Fruit fly (Drosophila melanogaster) whole organism, embryonic: Measurements from ENCODE around the gene Bace.
A peak's percentile ranks its signal among the peaks of the same experiment; 100 is the strongest.

Experiments
- Atf3 ChIP-seq: fragments of 200-800 bp; sonication (Bioruptor generic); optimal IDR thresholded peaks from 3 replicates; lab custom pipeline; 2016; ENCODE audit warnings: missing biosample characterization, missing genetic modification characterization
- B-H2 ChIP-seq: fragments of 200-800 bp; sonication (Bioruptor generic); optimal IDR thresholded peaks from 2 replicates; lab custom pipeline; 2018; ENCODE audit warnings: missing biosample characterization, mild to moderate bottlenecking, missing genetic modification characterization
- CG10366 ChIP-seq: fragments of 200-800 bp; sonication (Bioruptor generic); IDR thresholded peaks from 2 replicates; pipeline ENCODE4 v1.3.6; 2022; ENCODE audit warnings: missing biosample characterization, missing genetic modification characterization
- CG11247 ChIP-seq: fragments of 200-800 bp; sonication (Bioruptor generic); IDR thresholded peaks from 2 replicates; pipeline ENCODE4 v1.3.6; 2022; ENCODE audit warnings: missing biosample characterization, missing genetic modification characterization
- CG11695 ChIP-seq: fragments of 200-800 bp; sonication (Bioruptor generic); IDR thresholded peaks from 3 replicates; pipeline ENCODE4 v1.3.6; 2022; ENCODE audit warnings: missing biosample characterization, missing genetic modification characterization
- CG11723 ChIP-seq: fragments of 200-800 bp; sonication (Bioruptor generic); optimal IDR thresholded peaks from 2 replicates; lab custom pipeline; 2017; ENCODE audit warnings: missing biosample characterization, mild to moderate bottlenecking, missing genetic modification characterization
- CG12071 ChIP-seq: fragments of 200-800 bp; sonication (Bioruptor generic); optimal IDR thresholded peaks from 3 replicates; lab custom pipeline; 2018; ENCODE audit warnings: missing biosample characterization, mild to moderate bottlenecking, missing genetic modification characterization
- CG13296 ChIP-seq: fragments of 200-800 bp; sonication (Bioruptor generic); optimal IDR thresholded peaks from 3 replicates; lab custom pipeline; 2018; ENCODE audit warnings: missing biosample characterization, mild to moderate bottlenecking, missing genetic modification characterization
- CG14050 ChIP-seq: fragments of 200-800 bp; sonication (Bioruptor generic); IDR thresholded peaks from 3 replicates; pipeline ENCODE4 v1.3.6; 2022; ENCODE audit warnings: missing biosample characterization, missing genetic modification characterization
- CG1602 ChIP-seq: fragments of 200-800 bp; sonication (Bioruptor generic); optimal IDR thresholded peaks from 3 replicates; lab custom pipeline; 2016; ENCODE audit warnings: missing biosample characterization, missing genetic modification characterization
- CG16813 ChIP-seq: fragments of 200-800 bp; sonication (Bioruptor generic); IDR thresholded peaks from 3 replicates; pipeline ENCODE4 v1.3.6; 2022; ENCODE audit warnings: missing biosample characterization, missing genetic modification characterization; ENCODE audit not compliant: partially characterized antibody
- CG17361 ChIP-seq: fragments of 200-800 bp; sonication (Bioruptor generic); IDR thresholded peaks from 3 replicates; pipeline ENCODE4 v1.3.6; 2022; ENCODE audit warnings: missing biosample characterization, missing genetic modification characterization
- CG17612 ChIP-seq: fragments of 200-800 bp; sonication (Bioruptor generic); IDR thresholded peaks from 2 replicates; pipeline ENCODE4 v1.3.6; 2022; ENCODE audit warnings: missing biosample characterization, missing genetic modification characterization
- CG2678 ChIP-seq: fragments of 200-800 bp; sonication (Bioruptor generic); optimal IDR thresholded peaks from 3 replicates; lab custom pipeline; 2019; ENCODE audit warnings: missing biosample characterization, mild to moderate bottlenecking, missing genetic modification characterization, moderate library complexity
- CG2875 ChIP-seq: fragments of 200-800 bp; sonication (Bioruptor generic); optimal IDR thresholded peaks from 2 replicates; lab custom pipeline; 2017; ENCODE audit warnings: missing biosample characterization, mild to moderate bottlenecking, missing genetic modification characterization, missing genetic modification reagents
- CG30020 ChIP-seq: fragments of 200-800 bp; optimal IDR thresholded peaks from 2 replicates; lab custom pipeline; 2019; ENCODE audit warnings: missing biosample characterization, mild to moderate bottlenecking, missing genetic modification characterization, moderate library complexity
- CG31441 ChIP-seq: fragments of 200-800 bp; sonication (Bioruptor generic); IDR thresholded peaks from 2 replicates; pipeline ENCODE4 v1.3.6; 2022; ENCODE audit warnings: missing biosample characterization, missing genetic modification characterization
- CG32767 ChIP-seq: fragments of 200-800 bp; sonication (Bioruptor generic); IDR thresholded peaks from 2 replicates; pipeline ENCODE4 v1.3.6; 2022; ENCODE audit warnings: missing biosample characterization, missing genetic modification characterization
- CG3726 ChIP-seq: fragments of 200-800 bp; sonication (Bioruptor generic); IDR thresholded peaks from 3 replicates; pipeline ENCODE4, ENCODE4 v1.3.6; 2022; ENCODE audit warnings: missing biosample characterization, missing genetic modification characterization
- CG6854 ChIP-seq: fragments of 200-800 bp; sonication (Bioruptor generic); optimal IDR thresholded peaks from 3 replicates; lab custom pipeline; 2017; ENCODE audit warnings: missing biosample characterization, mild to moderate bottlenecking, missing genetic modification characterization
- CG7928 ChIP-seq: fragments of 200-800 bp; sonication (Bioruptor generic); optimal IDR thresholded peaks from 2 replicates; lab custom pipeline; 2017; ENCODE audit warnings: missing biosample characterization, mild to moderate bottlenecking, missing genetic modification characterization
- CG9932 ChIP-seq: fragments of 200-800 bp; sonication (Bioruptor generic); IDR thresholded peaks from 2 replicates; pipeline ENCODE4 v1.3.6; 2022; ENCODE audit warnings: missing biosample characterization, missing genetic modification characterization
- Dek ChIP-seq: fragments of 200-800 bp; sonication (Bioruptor generic); optimal IDR thresholded peaks from 3 replicates; lab custom pipeline; 2019; ENCODE audit warnings: missing biosample characterization, mild to moderate bottlenecking, missing genetic modification characterization, moderate library complexity
- Dp ChIP-seq: fragments of 200-800 bp; sonication (Bioruptor generic); optimal IDR thresholded peaks from 2 replicates; lab custom pipeline; 2018; ENCODE audit warnings: missing biosample characterization, mild to moderate bottlenecking, missing genetic modification characterization, moderate library complexity
- Drgx ChIP-seq: fragments of 200-800 bp; sonication (Bioruptor generic); IDR thresholded peaks from 2 replicates; pipeline ENCODE4 v1.3.6; 2022; ENCODE audit warnings: missing biosample characterization, missing genetic modification characterization
- Fer3 ChIP-seq: fragments of 200-800 bp; sonication (Bioruptor generic); optimal IDR thresholded peaks from 2 replicates; lab custom pipeline; 2018; ENCODE audit warnings: missing biosample characterization, mild to moderate bottlenecking, missing genetic modification characterization, moderate library complexity
- HLHmδ ChIP-seq: fragments of 200-800 bp; sonication (Bioruptor generic); optimal IDR thresholded peaks from 2 replicates; lab custom pipeline; 2018; ENCODE audit warnings: missing biosample characterization, mild to moderate bottlenecking, missing genetic modification characterization, moderate library complexity
- NC2β ChIP-seq: fragments of 200-800 bp; sonication (Bioruptor generic); optimal IDR thresholded peaks from 2 replicates; lab custom pipeline; 2016; ENCODE audit warnings: missing biosample characterization, missing genetic modification characterization
- Nf-YC ChIP-seq: fragments of 200-800 bp; optimal IDR thresholded peaks from 3 replicates; lab custom pipeline; 2019; ENCODE audit warnings: missing biosample characterization, mild to moderate bottlenecking, missing genetic modification characterization, moderate library complexity
- Optix ChIP-seq: fragments of 200-800 bp; sonication (Bioruptor generic); IDR thresholded peaks from 3 replicates; pipeline ENCODE4 v1.3.6; 2022; ENCODE audit warnings: missing biosample characterization, missing genetic modification characterization
- Sox100B ChIP-seq: fragments of 200-800 bp; sonication (Bioruptor generic); optimal IDR thresholded peaks from 3 replicates; lab custom pipeline; 2018; ENCODE audit warnings: missing biosample characterization, mild to moderate bottlenecking, missing genetic modification characterization
- YL-1 ChIP-seq: fragments of 200-800 bp; sonication (Bioruptor generic); optimal IDR thresholded peaks from 3 replicates; lab custom pipeline; 2017; ENCODE audit warnings: missing biosample characterization, mild to moderate bottlenecking, missing genetic modification characterization
- br ChIP-seq: fragments of >200 bp; optimal IDR thresholded peaks from 2 replicates; lab custom pipeline; 2017
- cas ChIP-seq: fragments of 200-800 bp; sonication (Bioruptor generic); IDR thresholded peaks from 2 replicates; pipeline ENCODE4 v1.3.6; 2022; ENCODE audit warnings: missing biosample characterization, missing genetic modification characterization
- crc ChIP-seq: fragments of 200-800 bp; sonication (Bioruptor generic); optimal IDR thresholded peaks from 2 replicates; lab custom pipeline; 2016; ENCODE audit warnings: missing biosample characterization, missing genetic modification characterization
- danr ChIP-seq: fragments of 200-800 bp; sonication (Bioruptor generic); IDR thresholded peaks from 2 replicates; pipeline ENCODE4 v1.3.6; 2022; ENCODE audit warnings: missing biosample characterization, missing genetic modification characterization
- ftz-f1 ChIP-seq: fragments of 200-800 bp; sonication (Bioruptor generic); optimal IDR thresholded peaks from 2 replicates; lab custom pipeline; 2016; ENCODE audit warnings: missing biosample characterization, missing genetic modification characterization
- lbe ChIP-seq: fragments of 200-800 bp; sonication (Bioruptor generic); optimal IDR thresholded peaks from 2 replicates; lab custom pipeline; 2016; ENCODE audit warnings: missing biosample characterization, mild to moderate bottlenecking, missing genetic modification characterization
- lmd ChIP-seq: fragments of 200-800 bp; sonication (Bioruptor generic); IDR thresholded peaks from 2 replicates; pipeline ENCODE4 v1.3.6; 2022; ENCODE audit warnings: missing biosample characterization, missing genetic modification characterization
- mam ChIP-seq: fragments of 200-800 bp; sonication (Bioruptor generic); optimal IDR thresholded peaks from 3 replicates; lab custom pipeline; 2016; ENCODE audit warnings: missing biosample characterization, missing genetic modification characterization
- nau ChIP-seq: fragments of 200-800 bp; sonication (Bioruptor generic); optimal IDR thresholded peaks from 3 replicates; lab custom pipeline; 2017; ENCODE audit warnings: missing biosample characterization, mild to moderate bottlenecking, missing genetic modification characterization, missing genetic modification reagents
- nom ChIP-seq: fragments of 200-800 bp; sonication (Bioruptor generic); optimal IDR thresholded peaks from 2 replicates; lab custom pipeline; 2017; ENCODE audit warnings: missing biosample characterization, missing genetic modification characterization, mild to moderate bottlenecking, moderate library complexity, missing genetic modification reagents
- rib ChIP-seq: fragments of 200-800 bp; sonication (Bioruptor generic); IDR thresholded peaks from 2 replicates; pipeline ENCODE4 v1.3.6; 2022; ENCODE audit warnings: missing biosample characterization, missing genetic modification characterization
- row ChIP-seq: fragments of 200-800 bp; sonication (Bioruptor generic); IDR thresholded peaks from 3 replicates; pipeline ENCODE4 v1.3.6; 2022; ENCODE audit warnings: missing biosample characterization, missing genetic modification characterization
- sens ChIP-seq: fragments of 200-800 bp; sonication (Bioruptor generic); peaks from one replicate; lab custom pipeline; 2016; ENCODE audit warnings: missing biosample characterization, missing genetic modification characterization
- so ChIP-seq: fragments of 200-800 bp; sonication (Bioruptor generic); IDR thresholded peaks from 3 replicates; pipeline ENCODE4 v1.3.6; 2022; ENCODE audit warnings: missing biosample characterization, missing genetic modification characterization
- sqz ChIP-seq: fragments of 200-800 bp; sonication (Bioruptor generic); optimal IDR thresholded peaks from 3 replicates; lab custom pipeline; 2018; ENCODE audit warnings: missing biosample characterization, mild to moderate bottlenecking, missing genetic modification characterization
- stwl ChIP-seq: fragments of 200-800 bp; sonication (Bioruptor generic); optimal IDR thresholded peaks from 3 replicates; lab custom pipeline; 2018; ENCODE audit warnings: missing biosample characterization, mild to moderate bottlenecking, missing genetic modification characterization, moderate library complexity
- unc-4 ChIP-seq: fragments of 200-800 bp; sonication (Bioruptor generic); IDR thresholded peaks from 2 replicates; pipeline ENCODE4 v1.3.6; 2022; ENCODE audit warnings: missing biosample characterization, missing genetic modification characterization; ENCODE audit not compliant: partially characterized antibody
- vvl ChIP-seq: fragments of 200-800 bp; sonication (Bioruptor generic); IDR thresholded peaks from 2 replicates; pipeline ENCODE4 v1.3.6; 2022; ENCODE audit warnings: missing biosample characterization, missing genetic modification characterization
- yki ChIP-seq: fragments of >200 bp; optimal IDR thresholded peaks from 3 replicates; lab custom pipeline; 2018
- zf30C ChIP-seq: fragments of 200-800 bp; sonication (Bioruptor generic); optimal IDR thresholded peaks from 3 replicates; lab custom pipeline; 2018; ENCODE audit warnings: missing biosample characterization, mild to moderate bottlenecking, missing genetic modification characterization

Gene Bace

dm6 chr2L:8514748-8515147, 18.6 kb upstream of the Bace start, which contains the start of the genes CG13097 and PIG-U (continued):
- TF ChIP-seq HLHmδ (GFP tag; lab: Kevin White, UChicago) (no peak), CG11695 (peak; percentile 69; the same call in 2 of the 3 replicates), lmd (GFP tag; lab: Robert Waterston, UW) (peak; percentile 72), CG11247 (GFP tag; lab: Robert Waterston, UW) (peak; percentile 77), Dp (GFP tag; lab: Kevin White, UChicago) (peak; percentile 59), nau (GFP tag; lab: Kevin White, UChicago) (no peak), CG12071 (GFP tag; lab: Kevin White, UChicago) (no peak), Drgx (GFP tag; lab: Robert Waterston, UW) (peak; percentile 68; the same call in 1 of the 2 replicates), CG30020 (tag; lab: Kevin White, UChicago) (peak; percentile 77), CG7928 (peak; percentile 50), rib (GFP tag; lab: Robert Waterston, UW) (peak; percentile 68), row (GFP tag; lab: Robert Waterston, UW) (peak; percentile 96), ftz-f1 (GFP tag; lab: Kevin White, UChicago) (no peak), stwl (tag; lab: Kevin White, UChicago) (peak; percentile 74), so (peak; percentile 71; the same call in 2 of the 3 replicates), CG17612 (GFP tag; lab: Robert Waterston, UW) (no peak), nom (GFP tag; lab: Kevin White, UChicago) (no peak), CG6854 (no peak), sqz (GFP tag; lab: Kevin White, UChicago) (no peak), CG1602 (GFP tag; lab: Kevin White, UChicago) (peak; percentile 82), CG14050 (GFP tag; lab: Robert Waterston, UW) (peak; percentile 72; the same call in 2 of the 3 replicates), br (lab: Kevin White, UChicago) (no peak), cas (GFP tag; lab: Robert Waterston, UW) (peak; percentile 73), CG13296 (peak; percentile 80), YL-1 (GFP tag; lab: Kevin White, UChicago) (peak; percentile 70), CG10366 (peak; percentile 70), zf30C (GFP tag; lab: Kevin White, UChicago) (no peak), mam (GFP tag; lab: Kevin White, UChicago) (peak; percentile 86), Atf3 (GFP tag; lab: Kevin White, UChicago) (peak; percentile 56), B-H2 (peak; percentile 85), CG2875 (GFP tag; lab: Kevin White, UChicago) (no peak), CG9932 (GFP tag; lab: Robert Waterston, UW) (peak; percentile 92), CG17361 (GFP tag; lab: Robert Waterston, UW) (peak; percentile 80), crc (GFP tag; lab: Kevin White, UChicago) (peak; percentile 44), yki (lab: Kevin White, UChicago) (no peak), CG31441 (GFP tag; lab: Robert Waterston, UW) (peak; percentile 79), Nf-YC (peak; percentile 73), CG2678 (tag; lab: Kevin White, UChicago) (no peak), CG3726 (GFP tag; lab: Robert Waterston, UW) (no peak), CG16813 (GFP tag; lab: Robert Waterston, UW) (peak; percentile 94), Sox100B (GFP tag; lab: Kevin White, UChicago) (no peak), sens (peak; percentile 97), vvl (GFP tag; lab: Robert Waterston, UW) (peak; percentile 84), NC2β (GFP tag; lab: Kevin White, UChicago) (peak; percentile 61), unc-4 (GFP tag; lab: Robert Waterston, UW) (peak; percentile 96), danr (GFP tag; lab: Robert Waterston, UW) (peak; percentile 58; the same call in 1 of the 2 replicates), Dek (tag; lab: Kevin White, UChicago) (peak; percentile 71), CG11723 (no peak), CG32767 (peak; percentile 57; the same call in 1 of the 2 replicates), lbe (GFP tag; lab: Kevin White, UChicago) (peak; percentile 88), Optix (GFP tag; lab: Robert Waterston, UW) (no peak; the same call in 1 of the 3 replicates), Fer3 (tag; lab: Kevin White, UChicago) (peak; percentile 77)
